Worm (Caenorhabditis elegans): ENCODE data around the gene C07A9.12.

ce11 chrIII:9690044-9690443 lies 37.3 kb downstream of the C07A9.12 start, which contains the start of gene best-5:
- TF ChIP-seq ceh-82 (tag; optimal IDR thresholded peaks at IDR 0.05) (no peak), nhr-11 (tag; optimal IDR thresholded peaks at IDR 0.05) (no peak), blmp-1 (tag; optimal IDR thresholded peaks at IDR 0.05; ENCODE audit: insufficient read depth) (no peak), snpc-4 (tag; optimal IDR thresholded peaks at IDR 0.05) (no peak)
